Fruit fly (Drosophila melanogaster) whole organism, embryonic: ENCODE results near the gene Mgat4a.

Experiments
- Antp ChIP-seq: fragments of 200-800 bp; sonication (Bioruptor generic); optimal IDR thresholded peaks from 3 replicates; lab custom pipeline; 2016; ENCODE audit warnings: missing biosample characterization, missing genetic modification characterization
- Asciz ChIP-seq: fragments of 200-800 bp; sonication (Bioruptor generic); optimal IDR thresholded peaks from 2 replicates; lab custom pipeline; 2017; ENCODE audit warnings: missing biosample characterization, mild to moderate bottlenecking, missing genetic modification characterization, missing genetic modification reagents
- CG10267 ChIP-seq: fragments of 200-800 bp; sonication (Bioruptor generic); optimal IDR thresholded peaks from 2 replicates; lab custom pipeline; 2018; ENCODE audit warnings: missing biosample characterization, mild to moderate bottlenecking, missing genetic modification characterization, moderate library complexity
- CG10431 ChIP-seq: fragments of 200-800 bp; sonication (Bioruptor generic); optimal IDR thresholded peaks from 3 replicates; lab custom pipeline; 2018; ENCODE audit warnings: missing biosample characterization, mild to moderate bottlenecking, missing genetic modification characterization
- CG13775 ChIP-seq: fragments of 200-800 bp; sonication (Bioruptor generic); optimal IDR thresholded peaks from 3 replicates; lab custom pipeline; 2017; ENCODE audit warnings: missing biosample characterization, mild to moderate bottlenecking, missing genetic modification characterization
- CG13894 ChIP-seq: fragments of 200-800 bp; sonication (Bioruptor generic); optimal IDR thresholded peaks from 3 replicates; lab custom pipeline; 2018; ENCODE audit warnings: missing biosample characterization, mild to moderate bottlenecking, missing genetic modification characterization, moderate library complexity
- CG14014 ChIP-seq: fragments of 200-800 bp; sonication (Bioruptor generic); IDR thresholded peaks from 2 replicates; pipeline ENCODE4 v1.3.6; 2022; ENCODE audit warnings: missing biosample characterization, missing genetic modification characterization
- CG15011 ChIP-seq: fragments of 200-800 bp; sonication (Bioruptor generic); optimal IDR thresholded peaks from 3 replicates; lab custom pipeline; 2018; ENCODE audit warnings: missing biosample characterization, mild to moderate bottlenecking, missing genetic modification characterization
- CG1602 ChIP-seq: fragments of 200-800 bp; sonication (Bioruptor generic); optimal IDR thresholded peaks from 3 replicates; lab custom pipeline; 2016; ENCODE audit warnings: missing biosample characterization, missing genetic modification characterization
- CG1603 ChIP-seq: fragments of 200-800 bp; sonication (Bioruptor generic); optimal IDR thresholded peaks from 2 replicates; lab custom pipeline; 2019; ENCODE audit warnings: missing biosample characterization, mild to moderate bottlenecking, missing genetic modification characterization, moderate library complexity
- CG17802 ChIP-seq: fragments of 200-800 bp; sonication (Bioruptor generic); optimal IDR thresholded peaks from 2 replicates; lab custom pipeline; 2018; ENCODE audit warnings: missing biosample characterization, mild to moderate bottlenecking, missing genetic modification characterization, moderate library complexity
- CG2116 ChIP-seq: fragments of 200-800 bp; sonication (Bioruptor generic); optimal IDR thresholded peaks from 3 replicates; lab custom pipeline; 2018; ENCODE audit warnings: missing biosample characterization, mild to moderate bottlenecking, missing genetic modification characterization
- CG2678 ChIP-seq: fragments of 200-800 bp; sonication (Bioruptor generic); optimal IDR thresholded peaks from 3 replicates; lab custom pipeline; 2019; ENCODE audit warnings: missing biosample characterization, mild to moderate bottlenecking, missing genetic modification characterization, moderate library complexity
- CG31224 ChIP-seq: fragments of 200-800 bp; sonication (Bioruptor generic); IDR thresholded peaks from 2 replicates; pipeline ENCODE4 v1.3.6; 2022; ENCODE audit warnings: missing biosample characterization, missing genetic modification characterization
- CG33213 ChIP-seq: fragments of 200-800 bp; sonication (Bioruptor generic); optimal IDR thresholded peaks from 3 replicates; lab custom pipeline; 2016; ENCODE audit warnings: missing biosample characterization, missing genetic modification characterization
- CG33557 ChIP-seq: fragments of 200-800 bp; sonication (Bioruptor generic); optimal IDR thresholded peaks from 2 replicates; lab custom pipeline; 2019; ENCODE audit warnings: missing biosample characterization, mild to moderate bottlenecking, missing genetic modification characterization, moderate library complexity
- CG34224 ChIP-seq: fragments of 200-800 bp; sonication (Bioruptor generic); IDR thresholded peaks from 3 replicates; pipeline ENCODE4 v1.3.6; 2022; ENCODE audit warnings: missing biosample characterization, missing genetic modification characterization; ENCODE audit not compliant: partially characterized antibody
- CG34422 ChIP-seq: fragments of 200-800 bp; sonication (Bioruptor generic); IDR thresholded peaks from 3 replicates; pipeline ENCODE4 v1.3.6; 2022; ENCODE audit warnings: missing biosample characterization, missing genetic modification characterization
- CG4854 ChIP-seq: fragments of 200-800 bp; sonication (Bioruptor generic); optimal IDR thresholded peaks from 2 replicates; lab custom pipeline; 2016; ENCODE audit warnings: missing biosample characterization, missing genetic modification characterization, inconsistent platforms
- CG5245 ChIP-seq: fragments of 200-800 bp; sonication (Bioruptor generic); optimal IDR thresholded peaks from 3 replicates; lab custom pipeline; 2016; ENCODE audit warnings: missing biosample characterization, missing genetic modification characterization
- CG5953 ChIP-seq: fragments of 200-800 bp; sonication (Bioruptor generic); IDR thresholded peaks from 2 replicates; pipeline ENCODE4 v1.3.6; 2022; ENCODE audit warnings: missing biosample characterization, missing genetic modification characterization
- CG7745 ChIP-seq: fragments of 200-800 bp; sonication (Bioruptor generic); optimal IDR thresholded peaks from 2 replicates; lab custom pipeline; 2018; ENCODE audit warnings: missing biosample characterization, mild to moderate bottlenecking, missing genetic modification characterization, moderate library complexity
- CG9215 ChIP-seq: fragments of 200-800 bp; sonication (Bioruptor generic); IDR thresholded peaks from 2 replicates; pipeline ENCODE4 v1.3.6; 2022; ENCODE audit warnings: missing biosample characterization, missing genetic modification characterization
- CG9437 ChIP-seq: fragments of 200-800 bp; sonication (Bioruptor generic); optimal IDR thresholded peaks from 2 replicates; lab custom pipeline; 2018; ENCODE audit warnings: missing biosample characterization, mild to moderate bottlenecking, missing genetic modification characterization
- CHES-1-like ChIP-seq: fragments of 200-800 bp; sonication (Bioruptor generic); optimal IDR thresholded peaks from 2 replicates; lab custom pipeline; 2016; ENCODE audit warnings: missing biosample characterization, missing genetic modification characterization
- Hand ChIP-seq: fragments of 200-800 bp; sonication (Bioruptor generic); optimal IDR thresholded peaks from 2 replicates; lab custom pipeline; 2017; ENCODE audit warnings: mild to moderate bottlenecking, missing biosample characterization, missing genetic modification reagents, missing genetic modification characterization
- Mes4 ChIP-seq: fragments of 200-800 bp; sonication (Bioruptor generic); optimal IDR thresholded peaks from 2 replicates; lab custom pipeline; 2016; ENCODE audit warnings: missing biosample characterization, missing genetic modification characterization
- Tbp ChIP-seq: fragments of >200 bp; optimal IDR thresholded peaks from 2 replicates; lab custom pipeline; 2018; ENCODE audit warnings: missing biosample characterization, missing genetic modification characterization
- Usf ChIP-seq: fragments of 200-800 bp; sonication (Bioruptor generic); optimal IDR thresholded peaks from 2 replicates; lab custom pipeline; 2017; ENCODE audit warnings: missing genotype, missing biosample characterization, missing genetic modification characterization
- al ChIP-seq: fragments of 200-800 bp; sonication (Bioruptor generic); IDR thresholded peaks from 2 replicates; pipeline ENCODE4 v1.3.6; 2022; ENCODE audit warnings: missing biosample characterization, missing genetic modification characterization
- amos ChIP-seq: fragments of 200-800 bp; sonication (Bioruptor generic); IDR thresholded peaks from 2 replicates; pipeline ENCODE4 v1.3.6; 2022; ENCODE audit warnings: missing biosample characterization, missing genetic modification characterization; ENCODE audit not compliant: partially characterized antibody
- az2 ChIP-seq: fragments of 200-800 bp; sonication (Bioruptor generic); optimal IDR thresholded peaks from 3 replicates; lab custom pipeline; 2016; ENCODE audit warnings: missing biosample characterization, missing genetic modification characterization
- ci ChIP-seq: fragments of 200-800 bp; sonication (Bioruptor generic); IDR thresholded peaks from 3 replicates; pipeline ENCODE4 v1.3.6; 2022; ENCODE audit warnings: missing biosample characterization, missing genetic modification characterization
- dan ChIP-seq: fragments of 200-800 bp; sonication (Bioruptor generic); IDR thresholded peaks from 2 replicates; pipeline ENCODE4 v1.3.6; 2022; ENCODE audit warnings: missing biosample characterization, missing genetic modification characterization
- dimm ChIP-seq: fragments of 200-800 bp; sonication (Bioruptor generic); IDR thresholded peaks from 2 replicates; pipeline ENCODE4 v1.3.6; 2022; ENCODE audit warnings: missing biosample characterization, missing genetic modification characterization
- dm ChIP-seq: fragments of 200-800 bp; sonication (Bioruptor generic); optimal IDR thresholded peaks from 3 replicates; lab custom pipeline; 2016; ENCODE audit warnings: missing biosample characterization, missing genetic modification characterization
- ems ChIP-seq: fragments of 200-800 bp; sonication (Bioruptor generic); optimal IDR thresholded peaks from 3 replicates; lab custom pipeline; 2016; ENCODE audit warnings: missing biosample characterization, missing genetic modification characterization
- ham ChIP-seq: fragments of 200-800 bp; sonication (Bioruptor generic); IDR thresholded peaks from 2 replicates; pipeline ENCODE4 v1.3.6; 2022; ENCODE audit warnings: missing biosample characterization, missing genetic modification characterization
- hkb ChIP-seq, 2 experiments: fragments of 200-800 bp in 1 of 2; fragments of >200 bp in 1 of 2; sonication (Bioruptor generic) in 1 of 2; IDR thresholded peaks in 1 of 2; optimal IDR thresholded peaks in 1 of 2; 2 replicates each; pipeline versions ENCODE4 v1.3.6 to Lab custom; 2017 to 2022; ENCODE audit warnings: missing biosample characterization in 1 of 2, missing genetic modification characterization in 1 of 2
- maf-S ChIP-seq: fragments of 200-800 bp; sonication (Bioruptor generic); optimal IDR thresholded peaks from 2 replicates; lab custom pipeline; 2016; ENCODE audit warnings: missing biosample characterization, missing genetic modification characterization
- mirr ChIP-seq: fragments of 200-800 bp; sonication (Bioruptor generic); optimal IDR thresholded peaks from 3 replicates; lab custom pipeline; 2018; ENCODE audit warnings: missing biosample characterization, mild to moderate bottlenecking, missing genetic modification characterization
- mld ChIP-seq: fragments of 200-800 bp; sonication (Bioruptor generic); IDR thresholded peaks from 3 replicates; pipeline ENCODE4 v1.3.6; 2022; ENCODE audit warnings: missing biosample characterization, missing genetic modification characterization; ENCODE audit not compliant: partially characterized antibody
- odd ChIP-seq: fragments of 200-800 bp; sonication (Bioruptor generic); optimal IDR thresholded peaks from 2 replicates; lab custom pipeline; 2017; ENCODE audit warnings: missing biosample characterization, mild to moderate bottlenecking, missing genetic modification characterization
- scrt ChIP-seq: fragments of 200-800 bp; sonication (Bioruptor generic); optimal IDR thresholded peaks from 2 replicates; lab custom pipeline; 2018; ENCODE audit warnings: missing biosample characterization, mild to moderate bottlenecking, missing genetic modification characterization, moderate library complexity
- so ChIP-seq: fragments of 200-800 bp; sonication (Bioruptor generic); IDR thresholded peaks from 3 replicates; pipeline ENCODE4 v1.3.6; 2022; ENCODE audit warnings: missing biosample characterization, missing genetic modification characterization
- sr ChIP-seq: fragments of 200-800 bp; sonication (Bioruptor generic); IDR thresholded peaks from 3 replicates; pipeline ENCODE4 v1.3.6; 2022; ENCODE audit warnings: missing biosample characterization, missing genetic modification characterization
- tna ChIP-seq: fragments of 200-800 bp; sonication (Bioruptor generic); IDR thresholded peaks from 2 replicates; pipeline ENCODE4 v1.3.6; 2022; ENCODE audit warnings: missing biosample characterization, missing genetic modification characterization; ENCODE audit not compliant: partially characterized antibody
- tup ChIP-seq: fragments of 200-800 bp; sonication (Bioruptor generic); optimal IDR thresholded peaks from 2 replicates; lab custom pipeline; 2016; ENCODE audit warnings: missing biosample characterization, mild to moderate bottlenecking, missing genetic modification characterization, moderate library complexity

The Mgat4a gene

DNA sequence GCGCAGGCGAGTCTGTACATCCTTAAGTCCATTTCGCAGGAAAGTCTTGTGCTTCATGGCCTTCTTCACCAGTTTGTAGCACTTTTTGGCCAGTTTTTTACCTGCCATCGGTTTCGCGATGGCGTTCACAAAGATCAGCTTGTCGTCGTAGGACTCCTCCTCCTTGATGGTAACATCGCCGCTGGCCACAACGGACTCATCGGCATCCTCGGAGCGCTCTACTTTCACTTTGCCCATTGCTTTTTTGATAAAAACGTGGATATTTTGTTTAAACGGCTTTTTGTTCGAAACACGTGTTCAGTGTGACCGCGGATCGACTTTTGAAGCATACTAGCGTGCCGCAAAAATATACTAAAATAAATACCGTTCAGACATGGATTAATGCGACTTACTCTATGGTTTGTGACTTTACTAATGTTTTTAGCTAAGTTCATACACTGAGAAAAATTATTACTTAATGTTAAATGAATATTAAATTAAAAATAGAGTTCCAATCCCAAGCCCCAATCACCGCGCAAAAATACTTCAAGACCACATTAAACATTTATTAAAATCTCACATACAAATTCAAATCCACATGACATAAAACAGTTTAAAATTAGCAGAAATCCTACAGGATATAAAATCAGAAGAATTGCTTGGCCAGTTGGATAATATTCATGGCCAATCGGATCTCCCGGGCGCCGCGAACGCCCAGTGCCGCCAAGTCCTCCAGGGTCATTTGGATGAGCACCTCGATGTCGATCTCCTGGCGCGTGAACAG lies 40.2 kb downstream of the Mgat4a start, which contains the start of gene NHP2 (continued):
- TF ChIP-seq so = peak; percentile 80; the same call in 2 of the 3 replicates
- no peak for TF ChIP-seq odd (GFP tag; lab: Kevin White, UChicago)
- TF ChIP-seq CG5245 (GFP tag; lab: Kevin White, UChicago) = peak; percentile 78
- TF ChIP-seq sr (GFP tag; lab: Robert Waterston, UW) = no peak; the same call in 1 of the 3 replicates
- peak; percentile 34 for TF ChIP-seq Usf
- no peak for TF ChIP-seq Tbp
- TF ChIP-seq hkb (optimal IDR thresholded peaks at IDR 0.05; lab: Kevin White, UChicago) = no peak
- peak; percentile 94 for TF ChIP-seq hkb (GFP tag; IDR thresholded peaks at IDR 0.05; lab: Robert Waterston, UW)
- peak; percentile 66; the same call in 1 of the 2 replicates for TF ChIP-seq CG9215 (GFP tag; lab: Robert Waterston, UW)
- TF ChIP-seq ham (GFP tag; lab: Robert Waterston, UW) = no peak
- TF ChIP-seq CG2116 = peak; percentile 72
- no peak for TF ChIP-seq mirr
- peak; percentile 82 for TF ChIP-seq CG5953 (GFP tag; lab: Robert Waterston, UW)
- 0 out of 3 replicates have a peak, but pooled peaks have one; percentile 24 for TF ChIP-seq CG34224 (GFP tag; lab: Robert Waterston, UW)
- TF ChIP-seq tup (GFP tag; lab: Kevin White, UChicago) = peak; percentile 63
- no peak for TF ChIP-seq CG2678 (tag; lab: Kevin White, UChicago)
- peak; percentile 77 for TF ChIP-seq Hand
- TF ChIP-seq CHES-1-like (GFP tag; lab: Kevin White, UChicago) = peak; percentile 21
- TF ChIP-seq mld (GFP tag; lab: Robert Waterston, UW) = no peak
- peak; percentile 24 for TF ChIP-seq CG7745
- no peak for TF ChIP-seq CG15011 (GFP tag; lab: Kevin White, UChicago)
- TF ChIP-seq maf-S (GFP tag; lab: Kevin White, UChicago) = peak; percentile 52
- TF ChIP-seq CG33213 (GFP tag; lab: Kevin White, UChicago) = peak; percentile 43
- peak; percentile 83 for TF ChIP-seq CG34422 (GFP tag; lab: Robert Waterston, UW)
- peak; percentile 81 for TF ChIP-seq CG31224 (GFP tag; lab: Robert Waterston, UW)
- peak; percentile 73 for TF ChIP-seq CG1602 (GFP tag; lab: Kevin White, UChicago)
- peak; percentile 44 for TF ChIP-seq CG10431
- peak; percentile 63 for TF ChIP-seq al (GFP tag; lab: Robert Waterston, UW)
- no peak for TF ChIP-seq Mes4 (GFP tag; lab: Kevin White, UChicago)
- peak; percentile 78 for TF ChIP-seq CG13775 (GFP tag; lab: Kevin White, UChicago)
- TF ChIP-seq tna = 0 out of 2 replicates have a peak, but pooled peaks have one; percentile 29
- peak; percentile 74 for TF ChIP-seq CG9437 (GFP tag; lab: Kevin White, UChicago)
- peak; percentile 83 for TF ChIP-seq CG10267 (tag; lab: Kevin White, UChicago)
- no peak for TF ChIP-seq Antp
- peak; percentile 53 for TF ChIP-seq CG17802 (tag; lab: Kevin White, UChicago)
- TF ChIP-seq amos (GFP tag; lab: Robert Waterston, UW) = peak; percentile 17; the same call in 1 of the 2 replicates
- no peak; the same call in 1 of the 2 replicates for TF ChIP-seq dimm (GFP tag; lab: Robert Waterston, UW)
- TF ChIP-seq CG4854 (GFP tag; lab: Kevin White, UChicago) = peak; percentile 38
- no peak for TF ChIP-seq CG1603 (tag; lab: Kevin White, UChicago)
- TF ChIP-seq Asciz = no peak
- no peak for TF ChIP-seq CG13894 (tag; lab: Kevin White, UChicago)
- no peak for TF ChIP-seq dan
- TF ChIP-seq scrt (GFP tag; lab: Kevin White, UChicago) = no peak
- peak; percentile 93 for TF ChIP-seq ci (GFP tag; lab: Robert Waterston, UW)
- peak; percentile 99 for TF ChIP-seq dm (GFP tag; lab: Kevin White, UChicago)
- TF ChIP-seq az2 (GFP tag; lab: Kevin White, UChicago) = peak; percentile 81
- TF ChIP-seq CG14014 (GFP tag; lab: Robert Waterston, UW) = peak; percentile 88
- peak; percentile 58 for TF ChIP-seq ems
- TF ChIP-seq CG33557 (GFP tag; lab: Kevin White, UChicago) = peak; percentile 49
